Worm (Caenorhabditis elegans) whole organism, L2 larva: ENCODE measurements around the gene rnf-121.

Experiments
- C34F6.9 ChIP-seq: fragments of 150-350 bp; optimal IDR thresholded peaks from 2 replicates; lab custom pipeline; 2014; ENCODE audit warnings: missing biosample characterization, missing genetic modification characterization
- aly-2 ChIP-seq: fragments of 150-350 bp; optimal IDR thresholded peaks from 2 replicates; lab custom pipeline; 2014; ENCODE audit warnings: missing biosample characterization, missing genetic modification characterization
- ceh-16 ChIP-seq: fragments of 150-350 bp; optimal IDR thresholded peaks from 2 replicates; lab custom pipeline; 2014; ENCODE audit warnings: missing biosample characterization, missing genetic modification characterization
- egl-27 ChIP-seq: sonication (generic microtip); optimal IDR thresholded peaks from 3 replicates; lab custom pipeline; 2017; ENCODE audit warnings: missing biosample characterization, missing genetic modification reagents, missing genetic modification characterization
- elt-1 ChIP-seq: fragments of 150-350 bp; optimal IDR thresholded peaks from 2 replicates; lab custom pipeline; 2014; ENCODE audit warnings: missing biosample characterization, missing genetic modification characterization
- elt-3 ChIP-seq: sonication (generic microtip); optimal IDR thresholded peaks from 2 replicates; lab custom pipeline; 2017; ENCODE audit warnings: missing biosample characterization, missing genetic modification characterization
- lin-39 ChIP-seq: fragments of 150-350 bp; optimal IDR thresholded peaks from 2 replicates; lab custom pipeline; 2014; ENCODE audit warnings: missing biosample characterization, missing genetic modification reagents, missing genetic modification characterization
- nhr-237 ChIP-seq: fragments of 150-350 bp; optimal IDR thresholded peaks from 2 replicates; lab custom pipeline; 2014; ENCODE audit warnings: missing biosample characterization, missing genetic modification characterization
- nhr-25 ChIP-seq: fragments of 150-350 bp; sonication (generic microtip); optimal IDR thresholded peaks from 3 replicates; lab custom pipeline; 2014; ENCODE audit warnings: missing biosample characterization, missing genetic modification characterization
- skn-1 ChIP-seq: sonication (generic microtip); optimal IDR thresholded peaks from 2 replicates; lab custom pipeline; 2017; ENCODE audit warnings: missing biosample characterization, missing genetic modification characterization
- unc-55 ChIP-seq: fragments of 150-350 bp; sonication (generic microtip); optimal IDR thresholded peaks from 3 replicates; lab custom pipeline; 2014; ENCODE audit warnings: missing biosample characterization, missing genetic modification reagents, missing genetic modification characterization
- unc-62 ChIP-seq: fragments of 150-350 bp; optimal IDR thresholded peaks from 2 replicates; lab custom pipeline; 2014; ENCODE audit warnings: missing biosample characterization, missing genetic modification reagents, missing genetic modification characterization
- ztf-11 ChIP-seq: sonication (generic microtip); optimal IDR thresholded peaks from 2 replicates; lab custom pipeline; 2017; ENCODE audit warnings: missing biosample characterization, missing genetic modification characterization

DNA sequence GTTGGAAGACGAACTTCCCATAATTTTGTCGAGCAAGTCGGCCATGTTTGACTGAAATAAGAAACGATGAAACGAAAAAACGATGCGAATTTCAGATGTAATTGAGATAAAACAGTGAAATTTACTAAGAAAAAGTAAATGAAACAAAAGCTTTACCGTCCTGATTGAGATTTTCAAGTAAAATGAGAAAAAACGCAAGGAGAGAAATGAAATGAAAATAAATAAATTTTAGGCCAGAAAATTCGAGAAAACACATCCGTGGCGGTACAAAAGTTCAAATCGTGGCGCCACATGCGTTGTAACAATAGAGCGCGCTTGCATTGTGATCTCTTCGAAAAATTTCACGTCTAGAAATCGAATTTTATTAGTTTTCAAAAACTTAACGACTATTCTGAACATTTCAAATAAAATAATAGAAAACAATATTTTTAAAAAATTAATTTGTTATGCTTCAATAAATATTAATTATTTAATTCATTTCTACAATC is 5.4 kb upstream of the rnf-121 start, which contains the start of the genes hrde-1 and C16C10.13:
- no peak for TF ChIP-seq nhr-25
- no peak for TF ChIP-seq ztf-11
- TF ChIP-seq unc-55 (GFP tag; lab: Kevin White, UChicago): no peak
- no peak for TF ChIP-seq C34F6.9 (tag; lab: Kevin White, UChicago)
- TF ChIP-seq ceh-16 (tag; lab: Kevin White, UChicago): no peak
- TF ChIP-seq unc-62 (GFP tag; lab: Kevin White, UChicago): no peak
- TF ChIP-seq elt-3: no peak
- no peak for TF ChIP-seq elt-1 (tag; lab: Kevin White, UChicago)
- no peak for TF ChIP-seq nhr-237
- TF ChIP-seq skn-1 (tag; lab: Kevin White, UChicago): no peak
- TF ChIP-seq aly-2 (tag; lab: Kevin White, UChicago): no peak
- no peak for TF ChIP-seq egl-27 (tag; lab: Kevin White, UChicago)
- no peak for TF ChIP-seq lin-39 (tag; lab: Kevin White, UChicago)
